Fruit fly (Drosophila melanogaster) S2 (cell line): ENCODE data around the gene srl.

Experiments
- CG8478 ChIP-seq: fragments of >200 bp; optimal IDR thresholded peaks from 2 replicates; lab custom pipeline; 2018
- CTCF ChIP-seq, 2 experiments: fragments of >200 bp; optimal IDR thresholded peaks; 2 replicates each; lab custom pipeline; 2018

The srl gene

dm6 chr3R:4428585-4429464 lies at the start of gene srl:
srl (minus strand) TSS chr3R:4429335.
- peak in 1 of 2 experiments; percentile 17 for TF ChIP-seq CTCF (optimal IDR thresholded peaks at IDR 0.05; lab: Kevin White, UChicago)
- TF ChIP-seq CG8478 (lab: Kevin White, UChicago) = no peak

dm6 chr3R:4478220-4479037 lies 49.3 kb upstream of the srl start:
- TF ChIP-seq CTCF (optimal IDR thresholded peaks at IDR 0.05; lab: Kevin White, UChicago) (no peak), CG8478 (lab: Kevin White, UChicago) (no peak)

dm6 chr3R:4476004-4476403 lies 46.9 kb upstream of the srl start:
- TF ChIP-seq CG8478 (lab: Kevin White, UChicago) = no peak
- TF ChIP-seq CTCF (optimal IDR thresholded peaks at IDR 0.05; lab: Kevin White, UChicago) = no peak

dm6 chr3R:4475378-4475777 lies 46.2 kb upstream of the srl start:
- TF ChIP-seq CG8478 (lab: Kevin White, UChicago) (no peak), CTCF (optimal IDR thresholded peaks at IDR 0.05; lab: Kevin White, UChicago) (no peak)

dm6 chr3R:4472694-4472975 lies 43.5 kb upstream of the srl start:
- TF ChIP-seq CG8478 (lab: Kevin White, UChicago) (no peak), CTCF (optimal IDR thresholded peaks at IDR 0.05; lab: Kevin White, UChicago) (no peak)

- TF ChIP-seq CTCF (optimal IDR thresholded peaks at IDR 0.05; lab: Kevin White, UChicago) = no peak
- no peak for TF ChIP-seq CG8478 (lab: Kevin White, UChicago)
Measured at dm6 chr3R:4471846-4472693, 42.9 kb upstream of the srl start.

dm6 chr3R:4471047-4471751 lies 42.1 kb upstream of the srl start:
- no peak for TF ChIP-seq CTCF (optimal IDR thresholded peaks at IDR 0.05; lab: Kevin White, UChicago)
- no peak for TF ChIP-seq CG8478 (lab: Kevin White, UChicago)

dm6 chr3R:4470695-4471046 lies 41.5 kb upstream of the srl start:
- TF ChIP-seq CG8478 (lab: Kevin White, UChicago) = no peak
- TF ChIP-seq CTCF (optimal IDR thresholded peaks at IDR 0.05; lab: Kevin White, UChicago) = no peak

- no peak for TF ChIP-seq CG8478 (lab: Kevin White, UChicago)
- TF ChIP-seq CTCF (optimal IDR thresholded peaks at IDR 0.05; lab: Kevin White, UChicago) = no peak
Measured at dm6 chr3R:4468926-4469325, 39.8 kb upstream of the srl start.

dm6 chr3R:4466894-4467293 lies 37.8 kb upstream of the srl start:
- TF ChIP-seq CG8478 (lab: Kevin White, UChicago) = no peak
- TF ChIP-seq CTCF (optimal IDR thresholded peaks at IDR 0.05; lab: Kevin White, UChicago) = no peak

- TF ChIP-seq CG8478 (lab: Kevin White, UChicago) (no peak), CTCF (optimal IDR thresholded peaks at IDR 0.05; lab: Kevin White, UChicago) (no peak)
Measured at dm6 chr3R:4462783-4463182, 33.6 kb upstream of the srl start, which contains the start of gene CG31522. CG31522 (minus strand) TSS chr3R:4462883.

- TF ChIP-seq CTCF (optimal IDR thresholded peaks at IDR 0.05; lab: Kevin White, UChicago) (no peak), CG8478 (lab: Kevin White, UChicago) (no peak)
Measured at dm6 chr3R:4458272-4458671, 29.1 kb upstream of the srl start.

- TF ChIP-seq CG8478 (lab: Kevin White, UChicago) = no peak
- no peak for TF ChIP-seq CTCF (optimal IDR thresholded peaks at IDR 0.05; lab: Kevin White, UChicago)
Measured at dm6 chr3R:4457625-4458024, 28.5 kb upstream of the srl start.
